Fruit fly (Drosophila melanogaster): ENCODE results near the gene GCS1.

Gene GCS1

DNA sequence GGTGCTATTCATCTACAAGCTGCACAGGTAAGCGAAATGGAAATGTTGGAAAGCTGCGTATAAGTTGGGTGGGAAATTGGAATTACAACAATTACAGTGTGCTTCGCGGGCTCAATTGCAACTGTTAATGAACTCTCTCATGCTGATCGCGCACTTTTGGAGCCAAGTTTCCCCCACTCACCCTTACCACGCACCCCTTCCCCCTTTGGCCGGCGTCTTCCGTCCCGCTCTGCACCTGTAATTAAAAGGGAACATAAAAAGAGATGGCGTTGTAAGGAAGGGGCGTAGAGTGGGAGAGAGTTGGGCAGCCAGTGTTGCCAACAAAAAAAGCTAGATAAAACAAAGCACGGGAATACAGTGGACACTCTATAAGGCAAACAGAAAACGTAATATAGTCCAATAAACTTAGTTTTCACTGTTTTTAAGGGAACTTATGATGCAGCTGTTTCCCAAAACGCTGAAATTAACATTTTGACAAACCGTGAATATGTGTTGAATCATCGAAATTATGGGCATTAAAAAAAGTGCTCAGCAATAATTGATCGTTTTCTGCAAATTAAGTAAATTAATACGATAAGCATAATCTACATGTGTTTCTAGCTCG lies 7.0 kb downstream of the GCS1 start (continued):
- TF ChIP-seq H15 (GFP tag; IDR thresholded peaks at IDR 0.05) (no peak), Sox100B (GFP tag; optimal IDR thresholded peaks at IDR 0.05) (no peak), CG9727 (GFP tag; optimal IDR thresholded peaks at IDR 0.05) (peak; percentile 4), CG12769 (tag; optimal IDR thresholded peaks at IDR 0.05) (peak; percentile 61), Tbp (GFP tag; optimal IDR thresholded peaks at IDR 0.05) (no peak), row (GFP tag; IDR thresholded peaks at IDR 0.05) (peak; percentile 69), HmgZ (tag; optimal IDR thresholded peaks at IDR 0.05) (no peak), CG17361 (GFP tag; IDR thresholded peaks at IDR 0.05) (peak; percentile 49; the same call in 1 of the 3 replicates), CG7372 (GFP tag; IDR thresholded peaks at IDR 0.05) (no peak), fd64A (GFP tag; optimal IDR thresholded peaks at IDR 0.05) (no peak), Sry-β (GFP tag; optimal IDR thresholded peaks at IDR 0.05) (peak; percentile 84), CG9215 (GFP tag; IDR thresholded peaks at IDR 0.05) (peak; percentile 66), CG3838 (GFP tag; optimal IDR thresholded peaks at IDR 0.05) (no peak), Oli (tag; optimal IDR thresholded peaks at IDR 0.05) (peak; percentile 20), Awh (GFP tag; IDR thresholded peaks at IDR 0.05) (no peak), crol (GFP tag; IDR thresholded peaks at IDR 0.05) (peak; percentile 88), gsb (GFP tag; IDR thresholded peaks at IDR 0.05) (no peak), ara (GFP tag; IDR thresholded peaks at IDR 0.05) (no peak), corto (GFP tag; optimal IDR thresholded peaks at IDR 0.05) (no peak), Trl (optimal IDR thresholded peaks at IDR 0.05) (no peak), Trl (GFP tag; optimal IDR thresholded peaks at IDR 0.05) (no peak), gem (tag; optimal IDR thresholded peaks at IDR 0.05) (peak; percentile 43), CG4424 (GFP tag; optimal IDR thresholded peaks at IDR 0.05) (no peak), slbo (GFP tag; IDR thresholded peaks at IDR 0.05) (peak; percentile 29; the same call in 1 of the 2 replicates), CG2120 (GFP tag; optimal IDR thresholded peaks at IDR 0.05) (peak; percentile 41), Hr51 (GFP tag; optimal IDR thresholded peaks at IDR 0.05) (peak in 1 of 2 experiments; percentile 13), dmrt11E (tag; optimal IDR thresholded peaks at IDR 0.05) (peak; percentile 17), Rx (GFP tag; IDR thresholded peaks at IDR 0.05) (no peak), nmo (GFP tag; optimal IDR thresholded peaks at IDR 0.05) (peak; percentile 7), zfh2 (GFP tag; optimal IDR thresholded peaks at IDR 0.05) (no peak), CG8765 (GFP tag; IDR thresholded peaks at IDR 0.05) (no peak), seq (GFP tag; IDR thresholded peaks at IDR 0.05) (0 out of 2 replicates have a peak, but pooled peaks have one; percentile 16), ash1 (GFP tag; optimal IDR thresholded peaks at IDR 0.05) (no peak), oc (tag; optimal IDR thresholded peaks at IDR 0.05) (no peak), chif (GFP tag; optimal IDR thresholded peaks at IDR 0.05) (peak in 1 of 2 experiments; percentile 11), dmrt99B (tag; optimal IDR thresholded peaks at IDR 0.05) (no peak), HLH54F (GFP tag; optimal IDR thresholded peaks at IDR 0.05) (no peak), CG17385 (GFP tag; optimal IDR thresholded peaks at IDR 0.05) (no peak), CkIIα-i1 (GFP tag; IDR thresholded peaks at IDR 0.05) (no peak), CG12391 (tag; optimal IDR thresholded peaks at IDR 0.05) (peak; percentile 18), CG18619 (GFP tag; optimal IDR thresholded peaks at IDR 0.05) (peak; percentile 13), jumu (GFP tag; optimal IDR thresholded peaks at IDR 0.05) (no peak), chinmo (GFP tag; IDR thresholded peaks at IDR 0.05; ENCODE audit: partially characterized antibody) (0 out of 4 replicates have a peak, but pooled peaks have one; percentile 36), ro (GFP tag; IDR thresholded peaks at IDR 0.05) (no peak), lab (GFP tag; optimal IDR thresholded peaks at IDR 0.05) (peak; percentile 32), Antp (GFP tag; optimal IDR thresholded peaks at IDR 0.05) (peak; percentile 33), CG13775 (GFP tag; optimal IDR thresholded peaks at IDR 0.05) (peak; percentile 21), Xbp1 (GFP tag; optimal IDR thresholded peaks at IDR 0.05) (peak; percentile 30), lbe (GFP tag; optimal IDR thresholded peaks at IDR 0.05) (no peak), TFAM (GFP tag; optimal IDR thresholded peaks at IDR 0.05) (no peak), mld (GFP tag; IDR thresholded peaks at IDR 0.05; ENCODE audit: partially characterized antibody) (no peak)
